Worm (Caenorhabditis elegans): Measurements from ENCODE around the gene mrps-35.

The mrps-35 gene

DNA sequence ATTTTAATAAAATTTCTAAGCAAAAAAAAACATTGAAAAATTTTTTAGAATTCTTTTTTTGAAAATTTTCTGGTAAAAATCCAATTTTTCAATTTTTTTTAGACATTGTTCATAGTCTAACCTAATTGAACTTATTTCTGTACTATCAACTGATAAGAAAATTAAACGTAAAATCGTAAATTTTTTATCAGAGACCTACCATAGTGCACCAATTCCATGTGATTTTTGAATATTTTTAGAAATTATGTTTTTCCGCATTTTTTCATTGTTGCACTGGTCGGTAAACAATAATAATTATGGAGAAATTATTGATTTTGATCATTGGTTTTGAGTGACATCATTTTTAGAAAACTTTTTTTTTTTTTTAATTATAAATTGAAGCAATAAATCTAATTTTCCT, 4.6 kb upstream of the mrps-35 start:
- TF ChIP-seq sdc-2 (tag; optimal IDR thresholded peaks at IDR 0.05), result no peak
- TF ChIP-seq pax-1 (tag; optimal IDR thresholded peaks at IDR 0.05), result no peak
- TF ChIP-seq Y22D7AL.16 (tag; optimal IDR thresholded peaks at IDR 0.05), result no peak
- TF ChIP-seq K02D7.2 (tag; optimal IDR thresholded peaks at IDR 0.05), result no peak
- no peak for TF ChIP-seq hlh-15 (tag; optimal IDR thresholded peaks at IDR 0.05)
- no peak for TF ChIP-seq pat-9 (tag; optimal IDR thresholded peaks at IDR 0.05)
- TF ChIP-seq ceh-48 (tag; optimal IDR thresholded peaks at IDR 0.05), result no peak
- no peak for TF ChIP-seq madf-2 (tag; optimal IDR thresholded peaks at IDR 0.05)
- no peak for TF ChIP-seq fax-1 (tag; optimal IDR thresholded peaks at IDR 0.05)
- TF ChIP-seq unc-55 (GFP tag; optimal IDR thresholded peaks at IDR 0.05), result no peak
- no peak for TF ChIP-seq nhr-11 (tag; optimal IDR thresholded peaks at IDR 0.05)
- no peak for TF ChIP-seq T23F11.4 (GFP tag; optimal IDR thresholded peaks at IDR 0.05)
- TF ChIP-seq ceh-19 (GFP tag; optimal IDR thresholded peaks at IDR 0.05), result no peak
- TF ChIP-seq mec-3 (tag; optimal IDR thresholded peaks at IDR 0.05; ENCODE audit: borderline replicate concordance), result no peak
- TF ChIP-seq nfya-1 (tag; optimal IDR thresholded peaks at IDR 0.05), result no peak
- TF ChIP-seq eyg-1 (tag; optimal IDR thresholded peaks at IDR 0.05), result no peak
- TF ChIP-seq che-1 (tag; optimal IDR thresholded peaks at IDR 0.05), result no peak

ce11 chrV:18977876-18978275, 3.2 kb upstream of the mrps-35 start, which contains the start of gene Y39B6A.41:
TSS of gene Y39B6A.41 (minus strand) at chrV:18977976.
- TF ChIP-seq elt-2 (tag; optimal IDR thresholded peaks at IDR 0.05), result no peak
- TF ChIP-seq ceh-2 (tag; optimal IDR thresholded peaks at IDR 0.05), result no peak
- no peak for TF ChIP-seq pha-2 (tag; optimal IDR thresholded peaks at IDR 0.05)
- no peak for TF ChIP-seq sox-4 (tag; optimal IDR thresholded peaks at IDR 0.05)
- no peak for TF ChIP-seq hlh-8 (tag; optimal IDR thresholded peaks at IDR 0.05)
- no peak for TF ChIP-seq ceh-19 (GFP tag; optimal IDR thresholded peaks at IDR 0.05)
- no peak for TF ChIP-seq ceh-34 (tag; optimal IDR thresholded peaks at IDR 0.05)
- TF ChIP-seq Y22D7AL.16 (tag; optimal IDR thresholded peaks at IDR 0.05), result no peak
- TF ChIP-seq lin-11 (tag; optimal IDR thresholded peaks at IDR 0.05), result no peak
- no peak for TF ChIP-seq fax-1 (tag; optimal IDR thresholded peaks at IDR 0.05)
- no peak for TF ChIP-seq pha-4 (tag; optimal IDR thresholded peaks at IDR 0.05)
- no peak for TF ChIP-seq unc-86 (tag; optimal IDR thresholded peaks at IDR 0.05)

DNA sequence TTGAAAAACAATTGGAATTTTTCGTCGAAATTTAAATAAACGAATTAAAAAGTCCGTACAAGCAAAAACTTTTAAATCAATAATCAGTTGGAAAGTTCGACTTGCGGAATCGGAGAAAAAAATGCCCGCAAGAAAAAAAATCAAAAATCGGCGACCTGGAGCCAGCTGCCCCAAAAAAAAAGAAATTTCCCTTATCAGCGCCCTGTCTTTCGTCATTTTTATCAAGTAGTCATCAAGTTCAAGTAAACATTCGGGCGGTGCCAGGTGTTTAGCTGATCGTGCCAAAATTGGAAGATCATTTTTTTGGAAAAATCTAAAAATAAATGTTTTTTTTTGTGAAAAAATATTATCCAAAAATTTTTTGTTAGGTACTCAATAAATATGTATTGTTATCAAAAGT, 2.8 kb upstream of the mrps-35 start:
- TF ChIP-seq madf-2 (tag; optimal IDR thresholded peaks at IDR 0.05) (no peak), ttx-3 (tag; optimal IDR thresholded peaks at IDR 0.05) (no peak), ceh-22 (tag; optimal IDR thresholded peaks at IDR 0.05) (no peak), tbx-2 (tag; optimal IDR thresholded peaks at IDR 0.05) (no peak), unc-86 (tag; optimal IDR thresholded peaks at IDR 0.05) (no peak), ceh-30 (tag; optimal IDR thresholded peaks at IDR 0.05) (no peak), F13H6.1 (tag; optimal IDR thresholded peaks at IDR 0.05) (no peak), C38D4.7 (GFP tag; optimal IDR thresholded peaks at IDR 0.05) (no peak), pax-1 (tag; optimal IDR thresholded peaks at IDR 0.05) (no peak), nfya-1 (tag; optimal IDR thresholded peaks at IDR 0.05) (no peak), unc-55 (GFP tag; optimal IDR thresholded peaks at IDR 0.05) (no peak), ahr-1 (tag; optimal IDR thresholded peaks at IDR 0.05) (no peak), ceh-2 (tag; optimal IDR thresholded peaks at IDR 0.05) (no peak), mec-3 (tag; optimal IDR thresholded peaks at IDR 0.05; ENCODE audit: borderline replicate concordance) (no peak), hlh-15 (tag; optimal IDR thresholded peaks at IDR 0.05) (no peak), ceh-9 (tag; optimal IDR thresholded peaks at IDR 0.05) (no peak), nhr-232 (tag; optimal IDR thresholded peaks at IDR 0.05) (no peak)

DNA sequence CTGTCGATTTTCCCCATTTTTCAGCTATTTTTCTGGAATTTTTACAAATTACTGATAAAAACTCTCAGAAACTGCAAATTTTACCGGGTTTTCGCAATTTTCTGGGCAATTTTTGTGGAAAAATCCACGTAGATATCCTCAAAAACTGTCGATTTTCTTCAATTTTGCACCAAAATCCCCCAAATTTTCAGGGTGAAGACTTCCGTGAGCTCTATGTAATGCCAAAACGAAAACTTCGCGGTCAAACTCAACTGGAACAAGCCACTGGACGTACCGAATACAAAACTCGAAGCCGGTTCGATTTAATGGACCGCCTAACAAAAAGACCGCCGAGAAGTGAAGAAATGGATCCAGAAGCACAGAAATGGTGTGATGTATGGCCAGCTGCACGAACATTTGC, 630 bp downstream of the mrps-35 start:
- TF ChIP-seq hlh-30 (tag; optimal IDR thresholded peaks at IDR 0.05; ENCODE audit: insufficient read depth) (no peak), unc-55 (GFP tag; optimal IDR thresholded peaks at IDR 0.05) (no peak), K09A11.1 (tag; optimal IDR thresholded peaks at IDR 0.05; ENCODE audit: insufficient read depth) (no peak), elt-4 (tag; optimal IDR thresholded peaks at IDR 0.05) (no peak), gmeb-2 (tag; optimal IDR thresholded peaks at IDR 0.05) (no peak), unc-3 (GFP tag; conservative IDR thresholded peaks at IDR 0.05) (no peak), unc-3 (tag; optimal IDR thresholded peaks at IDR 0.05) (no peak), ceh-48 (tag; optimal IDR thresholded peaks at IDR 0.05) (no peak), ztf-16 (tag; optimal IDR thresholded peaks at IDR 0.05) (no peak), zip-5 (tag; optimal IDR thresholded peaks at IDR 0.05) (no peak), ama-1 (optimal IDR thresholded peaks at IDR 0.05) (no peak)
